Fruit fly (Drosophila melanogaster): ENCODE data around the gene na.
"Not testable (repeated sequence)": the region's sequence is repeated elsewhere in the genome, so short reads cannot be mapped to it uniquely, and the experiment has no call there.

na gene

DNA sequence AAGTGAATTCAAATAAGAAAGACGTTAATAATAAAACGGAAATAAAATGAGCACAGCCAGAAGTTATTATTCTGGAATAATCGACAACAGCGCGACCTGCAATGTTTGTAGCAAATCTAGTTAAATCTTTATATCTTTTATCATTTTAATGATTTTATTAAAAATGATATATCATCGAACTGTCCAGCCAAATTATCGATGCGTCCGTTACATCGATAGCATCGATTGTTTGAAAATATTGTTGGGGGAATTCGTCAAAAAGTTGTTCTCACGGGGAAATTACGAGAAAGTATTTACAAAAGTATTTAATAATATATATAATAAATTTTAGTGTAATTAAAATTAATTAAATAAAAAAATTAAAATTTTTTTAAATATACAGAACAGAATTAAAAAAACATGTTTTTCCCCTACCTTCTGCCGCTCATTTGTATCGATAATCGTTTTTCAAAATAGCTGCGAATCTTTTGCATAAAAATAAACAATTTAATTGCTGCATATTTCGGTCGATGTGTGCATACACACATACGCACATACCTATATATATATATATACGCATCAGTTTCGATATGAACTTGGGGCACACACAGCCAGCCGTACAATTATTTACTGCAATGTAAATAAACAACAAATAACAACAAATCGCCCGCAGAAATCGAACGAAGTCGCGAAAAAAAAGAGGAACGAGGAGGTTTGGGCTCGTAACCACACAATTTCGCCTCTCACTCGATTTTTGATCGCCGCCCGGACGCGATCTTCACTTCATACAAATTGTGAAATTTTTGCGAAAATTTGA, 23.0 kb upstream of the na start, which contains the start of gene CG32599:
TSS of gene CG32599 (plus strand) at position 746 of the 796 bp plus-strand sequence.
- no peak for TF ChIP-seq CG8478 (optimal IDR thresholded peaks at IDR 0.05)
- no peak for TF ChIP-seq Dll (optimal IDR thresholded peaks at IDR 0.05)
- no peak for TF ChIP-seq psq (optimal IDR thresholded peaks at IDR 0.05)
- TF ChIP-seq pan (optimal IDR thresholded peaks at IDR 0.05): no peak
- no peak for TF ChIP-seq EcR (GFP tag; optimal IDR thresholded peaks at IDR 0.05)
- TF ChIP-seq usp (GFP tag; optimal IDR thresholded peaks at IDR 0.05): no peak

DNA sequence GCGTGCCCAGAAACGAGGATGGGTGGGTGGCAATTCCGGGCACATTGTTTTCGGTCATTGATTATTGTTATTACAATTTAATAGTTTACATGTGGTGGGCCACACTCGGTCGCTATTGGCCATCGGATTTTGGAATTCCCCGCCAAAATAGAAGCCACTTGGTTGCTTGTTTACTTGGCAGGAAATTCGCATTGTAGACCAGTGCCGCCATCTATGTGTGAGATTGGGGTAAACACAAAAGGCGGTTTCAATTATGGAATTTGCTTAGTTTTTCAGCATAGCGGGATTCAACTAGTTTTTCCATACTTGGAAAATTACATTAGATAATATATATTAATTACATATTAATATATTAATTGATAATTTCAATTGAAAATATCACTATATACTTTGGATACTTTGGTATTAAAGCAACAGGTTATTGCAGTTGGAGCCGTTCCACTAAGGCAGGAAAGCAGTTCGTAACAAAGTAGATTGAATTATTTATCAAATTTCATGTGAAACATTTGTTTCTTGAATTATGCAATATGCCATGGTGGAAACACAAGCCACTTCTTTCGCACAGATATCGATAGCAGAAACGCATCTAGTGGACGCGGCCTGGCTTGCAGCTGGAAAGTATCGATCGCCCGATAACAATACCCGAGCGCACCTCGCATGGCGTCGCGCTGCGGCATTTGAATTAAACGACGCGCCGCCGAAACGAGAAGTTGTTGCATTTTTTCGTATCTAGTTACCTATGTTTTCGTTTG, 19.0 kb upstream of the na start, which contains the start of gene mud:
TSS of gene mud (plus strand) at position 698 of the 752 bp plus-strand sequence.
- no peak for TF ChIP-seq CG8478 (optimal IDR thresholded peaks at IDR 0.05)
- no peak for TF ChIP-seq Dll (optimal IDR thresholded peaks at IDR 0.05)
- TF ChIP-seq psq (optimal IDR thresholded peaks at IDR 0.05): no peak

DNA sequence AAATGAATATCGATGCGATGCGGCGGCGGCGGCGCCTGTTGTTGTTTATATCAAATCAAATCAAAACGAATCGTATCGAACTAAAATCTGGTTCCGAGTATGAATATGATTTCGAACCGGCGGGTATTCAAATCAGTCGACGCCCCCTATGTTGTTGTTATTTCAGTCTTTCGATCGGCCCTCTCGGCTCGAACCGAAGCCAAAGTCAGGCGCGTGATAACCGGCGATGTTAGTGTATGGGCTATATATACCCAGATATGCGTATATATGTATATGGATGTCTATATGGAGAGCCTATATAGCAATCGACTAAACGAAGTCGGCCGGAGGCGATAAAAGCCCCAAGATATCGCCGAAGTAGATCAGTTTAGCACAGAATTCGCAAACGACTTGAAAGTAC, 5.3 kb upstream of the na start, which contains the start of the genes CG46317 and Tat:
TSS of gene CG46317 (plus strand) at position 361 of the 400 bp plus-strand sequence.
TSS of gene Tat (plus strand) at position 361 of the 400 bp plus-strand sequence.
- TF ChIP-seq CG8478 (optimal IDR thresholded peaks at IDR 0.05) (no peak), Dll (optimal IDR thresholded peaks at IDR 0.05) (no peak), EcR (GFP tag; optimal IDR thresholded peaks at IDR 0.05) (no peak)

DNA sequence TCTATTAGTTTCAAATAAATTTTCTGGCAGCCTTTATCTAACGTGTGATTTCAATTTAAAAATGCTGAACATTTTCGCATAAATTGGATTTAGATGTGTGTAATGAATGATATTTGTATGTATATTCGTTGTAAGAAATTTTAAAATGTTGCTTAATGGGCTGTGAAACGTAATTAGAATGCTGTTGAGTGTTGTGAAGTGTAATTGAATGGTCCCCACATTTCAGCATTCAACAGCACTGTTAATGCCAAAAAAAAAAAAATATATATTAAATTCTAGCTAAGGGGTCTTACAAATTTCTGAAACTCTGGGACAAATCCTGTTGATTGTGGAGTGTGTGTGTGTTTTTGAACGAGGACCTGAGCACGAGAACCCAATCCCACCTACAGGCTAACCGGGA, 1.0 kb upstream of the na start:
- TF ChIP-seq CG8478 (optimal IDR thresholded peaks at IDR 0.05) (no peak), psq (optimal IDR thresholded peaks at IDR 0.05) (no peak), usp (GFP tag; optimal IDR thresholded peaks at IDR 0.05) (no peak), pan (optimal IDR thresholded peaks at IDR 0.05) (no peak), EcR (GFP tag; optimal IDR thresholded peaks at IDR 0.05) (no peak), Dll (optimal IDR thresholded peaks at IDR 0.05) (no peak)

DNA sequence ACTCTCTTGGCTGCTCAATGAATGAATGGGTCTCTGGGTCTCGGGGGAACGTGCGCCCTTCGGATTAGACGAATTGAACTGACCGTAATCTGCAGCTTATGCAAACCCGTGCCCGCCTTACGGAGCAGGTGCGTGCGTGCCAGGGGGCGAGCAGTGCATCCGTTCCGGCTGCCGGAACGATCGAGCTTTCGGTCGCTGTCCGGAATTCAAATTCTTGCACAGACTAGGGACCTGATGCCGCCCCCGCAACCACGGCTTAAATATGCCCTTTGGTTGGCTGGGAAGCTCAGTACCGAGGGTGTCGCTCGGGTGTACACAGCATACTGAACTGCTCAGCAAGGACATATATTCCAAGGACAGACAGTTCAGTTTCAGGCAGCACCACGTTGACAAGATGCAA, 11.3 kb downstream of the na start, which contains the start of gene Muc12Ea:
TSS of gene Muc12Ea (plus strand) at position 301 of the 400 bp plus-strand sequence.
- TF ChIP-seq psq (optimal IDR thresholded peaks at IDR 0.05): no peak
- TF ChIP-seq EcR (GFP tag; optimal IDR thresholded peaks at IDR 0.05): no peak
- no peak for TF ChIP-seq CG8478 (optimal IDR thresholded peaks at IDR 0.05)
- TF ChIP-seq pan (optimal IDR thresholded peaks at IDR 0.05): no peak

DNA sequence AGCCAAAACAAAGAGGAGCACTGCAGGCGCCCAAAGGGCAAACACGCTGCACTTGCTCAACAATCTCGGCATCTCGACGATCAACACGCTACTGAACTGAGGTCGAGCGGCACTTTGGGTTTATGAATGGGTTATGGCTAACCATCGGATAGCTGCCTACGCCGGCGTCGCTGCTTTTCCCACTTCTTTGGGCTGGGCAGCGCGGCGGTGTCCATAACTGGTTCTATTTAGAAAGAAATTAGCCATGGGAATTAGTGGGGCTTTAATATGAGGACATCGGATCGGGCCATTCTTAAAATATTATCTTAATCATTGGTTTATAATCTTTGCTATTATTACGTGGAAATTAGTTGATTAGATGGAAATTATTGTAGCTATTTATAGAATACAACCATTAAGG, 23.1 kb downstream of the na start, which contains the start of gene CG9400:
TSS of gene CG9400 (minus strand) at position 101 of the 400 bp plus-strand sequence.
- TF ChIP-seq CG8478 (optimal IDR thresholded peaks at IDR 0.05): no peak
- TF ChIP-seq pan (optimal IDR thresholded peaks at IDR 0.05): no peak
- TF ChIP-seq Dll (optimal IDR thresholded peaks at IDR 0.05): no peak
- no peak for TF ChIP-seq usp (GFP tag; optimal IDR thresholded peaks at IDR 0.05)
- TF ChIP-seq EcR (GFP tag; optimal IDR thresholded peaks at IDR 0.05): no peak
- TF ChIP-seq psq (optimal IDR thresholded peaks at IDR 0.05): no peak

DNA sequence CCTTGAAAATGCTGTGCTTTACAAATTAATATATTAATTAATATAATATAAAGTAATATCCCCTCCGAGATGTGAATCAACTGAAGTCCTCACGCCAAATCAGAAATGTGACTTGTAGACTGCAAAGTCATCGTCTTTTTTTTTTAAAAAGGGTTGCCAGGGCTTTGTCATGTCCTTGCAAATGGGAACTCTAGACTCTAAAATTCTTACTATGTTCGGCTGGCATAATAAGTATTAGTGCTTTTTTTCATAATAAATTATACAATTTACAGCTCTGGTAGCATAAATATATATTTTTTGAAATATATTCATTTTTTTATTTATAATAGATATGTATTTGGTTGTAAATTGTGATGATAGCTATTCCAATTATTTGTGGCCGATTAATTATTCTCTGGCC, 49.3 kb downstream of the na start, which contains the start of gene betaNACtes2:
TSS of gene betaNACtes2 (minus strand) at position 101 of the 400 bp plus-strand sequence.
- TF ChIP-seq EcR (GFP tag; optimal IDR thresholded peaks at IDR 0.05); CG8478 (optimal IDR thresholded peaks at IDR 0.05); usp (GFP tag; optimal IDR thresholded peaks at IDR 0.05): not testable (repeated sequence)

DNA sequence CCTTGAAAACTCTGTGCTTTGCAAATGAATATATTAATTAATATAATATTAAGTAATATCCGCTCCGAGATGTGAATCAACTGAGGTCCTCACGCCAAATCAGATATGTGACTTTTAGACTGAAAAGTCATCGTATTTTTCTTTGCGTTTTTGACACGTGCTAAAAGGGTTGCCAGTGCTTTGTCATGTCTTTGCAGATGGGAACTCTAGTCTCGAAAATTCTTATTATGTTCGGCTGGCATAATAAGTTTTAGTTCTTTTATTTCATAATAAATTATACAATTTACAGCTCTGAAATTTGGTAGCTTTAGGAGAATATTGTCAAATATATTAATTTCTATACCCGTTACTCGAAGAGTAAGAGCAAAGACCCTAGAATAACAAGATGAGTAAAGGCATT, 50.9 kb downstream of the na start, which contains the start of gene betaNACtes6:
TSS of gene betaNACtes6 (minus strand) at position 101 of the 400 bp plus-strand sequence.
- not testable (repeated sequence) for TF ChIP-seq pan (optimal IDR thresholded peaks at IDR 0.05); CG8478 (optimal IDR thresholded peaks at IDR 0.05); EcR (GFP tag; optimal IDR thresholded peaks at IDR 0.05)

DNA sequence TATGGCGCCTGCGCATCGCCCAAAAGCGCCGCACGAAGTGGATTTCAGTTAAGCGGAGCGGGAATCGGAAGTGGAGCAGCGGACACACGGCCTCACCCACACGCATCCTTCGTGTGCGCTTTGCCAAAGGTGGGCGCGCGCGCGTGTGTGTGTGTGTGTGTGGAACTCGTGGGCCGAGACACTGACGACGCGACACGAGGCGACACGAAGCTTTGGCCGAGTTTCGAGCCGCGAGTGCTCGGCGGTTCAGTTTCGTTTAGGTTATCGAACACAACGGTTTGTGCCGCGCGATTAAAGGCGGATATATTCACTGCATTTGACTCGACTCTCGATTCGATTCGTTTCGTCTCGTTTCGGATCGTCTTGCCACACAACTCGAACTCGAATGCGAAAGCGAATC, 55.8 kb downstream of the na start, which contains the start of gene dpr8:
TSS of gene dpr8 (plus strand) at position 264 of the 400 bp plus-strand sequence.
- TF ChIP-seq EcR (GFP tag; optimal IDR thresholded peaks at IDR 0.05) (no peak), psq (optimal IDR thresholded peaks at IDR 0.05) (no peak), Dll (optimal IDR thresholded peaks at IDR 0.05) (no peak), usp (GFP tag; optimal IDR thresholded peaks at IDR 0.05) (no peak), CG8478 (optimal IDR thresholded peaks at IDR 0.05) (no peak), pan (optimal IDR thresholded peaks at IDR 0.05) (no peak)
